Fruit fly (Drosophila melanogaster) whole organism, larva: Measurements from ENCODE around the gene CG5021.
A peak's percentile ranks its signal among the peaks of the same experiment; 100 is the strongest.

Experiments
- noc ChIP-seq: fragments of 200-800 bp; sonication (Bioruptor generic); optimal IDR thresholded peaks from 3 replicates; lab custom pipeline; 2019; ENCODE audit warnings: missing biosample characterization, mild to moderate bottlenecking, missing genetic modification characterization, moderate library complexity

The CG5021 gene

dm6 chr3L:8996173-8996767, 29.6 kb downstream of the CG5021 start:
- TF ChIP-seq noc: peak; percentile 83

dm6 chr3L:8996899-8997685, 30.5 kb downstream of the CG5021 start:
- no peak for TF ChIP-seq noc

dm6 chr3L:8997686-8998239, 31.1 kb downstream of the CG5021 start, which contains the start of the genes smg and CG5087:
smg (minus strand) TSS chr3L:8997989.
CG5087 (plus strand) TSS chr3L:8998184.
- peak; percentile 31 for TF ChIP-seq noc

dm6 chr3L:9002527-9002926, 35.9 kb downstream of the CG5021 start:
- TF ChIP-seq noc: no peak

dm6 chr3L:9003369-9003768, 36.7 kb downstream of the CG5021 start:
- TF ChIP-seq noc: no peak

dm6 chr3L:9004788-9005246, 38.2 kb downstream of the CG5021 start, which contains the start of gene Doc3:
Doc3 (plus strand) TSS chr3L:9005196.
- no peak for TF ChIP-seq noc

dm6 chr3L:9009738-9010137, 43.1 kb downstream of the CG5021 start, which contains the start of gene CG5194:
CG5194 (minus strand) TSS chr3L:9009838.
- no peak for TF ChIP-seq noc

- no peak for TF ChIP-seq noc
Observed at dm6 chr3L:9011485-9012389, 45.1 kb downstream of the CG5021 start.

dm6 chr3L:9013745-9014144, 47.1 kb downstream of the CG5021 start:
- TF ChIP-seq noc: no peak

- TF ChIP-seq noc: no peak
Observed at dm6 chr3L:9017414-9017813, 50.8 kb downstream of the CG5021 start.
